Fruit fly (Drosophila melanogaster) whole organism, embryonic: ENCODE results near the gene CG31265.

ENCODE experiments used
- Adf1 ChIP-seq: fragments of 200-800 bp; sonication (Bioruptor generic); IDR thresholded peaks from 2 replicates; pipeline ENCODE4 v1.3.6; 2022; ENCODE audit warnings: missing biosample characterization, missing genetic modification characterization
- BtbVII ChIP-seq: fragments of 200-800 bp; sonication (Bioruptor generic); optimal IDR thresholded peaks from 3 replicates; lab custom pipeline; 2017; ENCODE audit warnings: missing biosample characterization, mild to moderate bottlenecking, missing genetic modification characterization
- Bteb2 ChIP-seq: fragments of 200-800 bp; sonication (Bioruptor generic); optimal IDR thresholded peaks from 2 replicates; lab custom pipeline; 2016; ENCODE audit warnings: missing biosample characterization, missing genetic modification characterization
- CG10274 ChIP-seq: fragments of 200-800 bp; sonication (Bioruptor generic); optimal IDR thresholded peaks from 3 replicates; lab custom pipeline; 2017; ENCODE audit warnings: missing biosample characterization, mild to moderate bottlenecking, missing genetic modification characterization
- CG14710 ChIP-seq: fragments of 200-800 bp; sonication (Bioruptor generic); optimal IDR thresholded peaks from 3 replicates; lab custom pipeline; 2019; ENCODE audit warnings: missing biosample characterization, mild to moderate bottlenecking, missing genetic modification characterization, moderate library complexity
- CG1603 ChIP-seq: fragments of 200-800 bp; sonication (Bioruptor generic); optimal IDR thresholded peaks from 2 replicates; lab custom pipeline; 2019; ENCODE audit warnings: missing biosample characterization, mild to moderate bottlenecking, missing genetic modification characterization, moderate library complexity
- CG17361 ChIP-seq: fragments of 200-800 bp; sonication (Bioruptor generic); IDR thresholded peaks from 3 replicates; pipeline ENCODE4 v1.3.6; 2022; ENCODE audit warnings: missing biosample characterization, missing genetic modification characterization
- CG18476 ChIP-seq: fragments of 200-800 bp; sonication (Bioruptor generic); optimal IDR thresholded peaks from 2 replicates; lab custom pipeline; 2016; ENCODE audit warnings: missing biosample characterization, mild to moderate bottlenecking, missing genetic modification characterization
- CG2678 ChIP-seq: fragments of 200-800 bp; sonication (Bioruptor generic); optimal IDR thresholded peaks from 3 replicates; lab custom pipeline; 2019; ENCODE audit warnings: missing biosample characterization, mild to moderate bottlenecking, missing genetic modification characterization, moderate library complexity
- CG31441 ChIP-seq: fragments of 200-800 bp; sonication (Bioruptor generic); IDR thresholded peaks from 2 replicates; pipeline ENCODE4 v1.3.6; 2022; ENCODE audit warnings: missing biosample characterization, missing genetic modification characterization
- CG6175 ChIP-seq: fragments of 200-800 bp; sonication (Bioruptor generic); IDR thresholded peaks from 3 replicates; pipeline ENCODE4 v1.3.6; 2022; ENCODE audit warnings: missing biosample characterization, missing genetic modification characterization
- CG7839 ChIP-seq: fragments of 200-800 bp; sonication (Bioruptor generic); optimal IDR thresholded peaks from 3 replicates; lab custom pipeline; 2018; ENCODE audit warnings: missing biosample characterization, mild to moderate bottlenecking, missing genetic modification characterization, moderate library complexity
- CG8281 ChIP-seq: fragments of 200-800 bp; sonication (Bioruptor generic); optimal IDR thresholded peaks from 2 replicates; lab custom pipeline; 2018; ENCODE audit warnings: missing biosample characterization, mild to moderate bottlenecking, missing genetic modification characterization, moderate library complexity
- CG9932 ChIP-seq: fragments of 200-800 bp; sonication (Bioruptor generic); IDR thresholded peaks from 2 replicates; pipeline ENCODE4 v1.3.6; 2022; ENCODE audit warnings: missing biosample characterization, missing genetic modification characterization
- Camta ChIP-seq: fragments of 200-800 bp; sonication (Bioruptor generic); optimal IDR thresholded peaks from 2 replicates; lab custom pipeline; 2016; ENCODE audit warnings: missing biosample characterization, missing genetic modification characterization
- Dref ChIP-seq: fragments of 200-800 bp; sonication (Bioruptor generic); IDR thresholded peaks from 2 replicates; pipeline ENCODE4 v1.3.6; 2022; ENCODE audit warnings: missing biosample characterization, missing genetic modification characterization
- Hr51 ChIP-seq, 2 experiments: fragments of 200-800 bp; sonication (Bioruptor generic); optimal IDR thresholded peaks; 2 replicates in 1 of 2; 3 replicates in 1 of 2; lab custom pipeline; 2016 to 2018; ENCODE audit warnings: missing biosample characterization in 2 of 2, missing genetic modification characterization in 2 of 2, mild to moderate bottlenecking in 1 of 2, moderate library complexity in 1 of 2
- Myb ChIP-seq: fragments of 200-800 bp; sonication (Bioruptor generic); optimal IDR thresholded peaks from 2 replicates; lab custom pipeline; 2016; ENCODE audit warnings: missing biosample characterization, missing genetic modification characterization
- Oli ChIP-seq: fragments of 200-800 bp; sonication (Bioruptor generic); optimal IDR thresholded peaks from 2 replicates; lab custom pipeline; 2018; ENCODE audit warnings: missing biosample characterization, mild to moderate bottlenecking, missing genetic modification characterization, moderate library complexity
- PHDP ChIP-seq: fragments of 200-800 bp; sonication (Bioruptor generic); optimal IDR thresholded peaks from 3 replicates; lab custom pipeline; 2018; ENCODE audit warnings: missing biosample characterization, mild to moderate bottlenecking, missing genetic modification characterization, moderate library complexity
- Pdp1 ChIP-seq, 2 experiments: fragments of 200-800 bp; sonication (Bioruptor generic); optimal IDR thresholded peaks; 3 replicates each; lab custom pipeline; 2016; ENCODE audit warnings: missing biosample characterization in 2 of 2, missing genetic modification characterization in 2 of 2, mild to moderate bottlenecking in 1 of 2, moderate library complexity in 1 of 2
- Sox102F ChIP-seq: fragments of 200-800 bp; sonication (Bioruptor generic); optimal IDR thresholded peaks from 2 replicates; lab custom pipeline; 2018; ENCODE audit warnings: missing biosample characterization, mild to moderate bottlenecking, missing genetic modification characterization, moderate library complexity
- chinmo ChIP-seq: fragments of 200-800 bp; sonication (Bioruptor generic); IDR thresholded peaks from 4 replicates; pipeline ENCODE4 v1.3.6; 2022; ENCODE audit warnings: missing biosample characterization, missing genetic modification characterization; ENCODE audit not compliant: partially characterized antibody
- crol ChIP-seq: fragments of 200-800 bp; sonication (Bioruptor generic); IDR thresholded peaks from 2 replicates; pipeline ENCODE4 v1.3.6; 2022; ENCODE audit warnings: missing biosample characterization, missing genetic modification characterization
- dmrt99B ChIP-seq: fragments of 200-800 bp; sonication (Bioruptor generic); optimal IDR thresholded peaks from 2 replicates; lab custom pipeline; 2018; ENCODE audit warnings: missing biosample characterization, mild to moderate bottlenecking, missing genetic modification characterization, moderate library complexity
- dysf ChIP-seq: fragments of 200-800 bp; sonication (Bioruptor generic); IDR thresholded peaks from 3 replicates; pipeline ENCODE4 v1.3.6; 2022; ENCODE audit warnings: missing biosample characterization, missing genetic modification characterization
- fd96Cb ChIP-seq: fragments of 200-800 bp; sonication (Bioruptor generic); optimal IDR thresholded peaks from 2 replicates; lab custom pipeline; 2018; ENCODE audit warnings: missing biosample characterization, mild to moderate bottlenecking, missing genetic modification characterization, moderate library complexity
- gem ChIP-seq: fragments of 200-800 bp; sonication (Bioruptor generic); optimal IDR thresholded peaks from 2 replicates; lab custom pipeline; 2019; ENCODE audit warnings: missing biosample characterization, mild to moderate bottlenecking, missing genetic modification characterization, moderate library complexity
- gro ChIP-seq: fragments of 200-800 bp; sonication (Bioruptor generic); optimal IDR thresholded peaks from 2 replicates; lab custom pipeline; 2016; ENCODE audit warnings: missing biosample characterization, missing genetic modification characterization
- kah ChIP-seq: fragments of 200-800 bp; sonication (Bioruptor generic); optimal IDR thresholded peaks from 2 replicates; lab custom pipeline; 2018; ENCODE audit warnings: missing biosample characterization, mild to moderate bottlenecking, missing genetic modification characterization
- lab ChIP-seq: fragments of 200-800 bp; sonication (Bioruptor generic); optimal IDR thresholded peaks from 3 replicates; lab custom pipeline; 2017; ENCODE audit warnings: missing biosample characterization, missing genetic modification characterization, mild to moderate bottlenecking, moderate library complexity, missing genetic modification reagents
- rib ChIP-seq: fragments of 200-800 bp; sonication (Bioruptor generic); IDR thresholded peaks from 2 replicates; pipeline ENCODE4 v1.3.6; 2022; ENCODE audit warnings: missing biosample characterization, missing genetic modification characterization
- sens ChIP-seq: fragments of 200-800 bp; sonication (Bioruptor generic); peaks from one replicate; lab custom pipeline; 2016; ENCODE audit warnings: missing biosample characterization, missing genetic modification characterization
- slp2 ChIP-seq: fragments of 200-800 bp; sonication (Bioruptor generic); optimal IDR thresholded peaks from 2 replicates; lab custom pipeline; 2016; ENCODE audit warnings: missing biosample characterization, missing genetic modification characterization

The CG31265 gene

dm6 chr3R:17118917-17119378, 9.1 kb upstream of the CG31265 start (continued):
- TF ChIP-seq Camta (GFP tag; lab: Kevin White, UChicago) (no peak), CG10274 (GFP tag; lab: Kevin White, UChicago) (no peak), CG18476 (GFP tag; lab: Kevin White, UChicago) (no peak), Bteb2 (GFP tag; lab: Kevin White, UChicago) (no peak), gro (GFP tag; lab: Kevin White, UChicago) (no peak), fd96Cb (no peak)

- TF ChIP-seq fd96Cb (no peak), sens (GFP tag; lab: Kevin White, UChicago) (peak; percentile 12)
Measured at dm6 chr3R:17120165-17120564, 7.8 kb upstream of the CG31265 start, which contains the start of gene CG34278. CG34278 (plus strand) TSS chr3R:17120465.

dm6 chr3R:17121277-17121676, 6.7 kb upstream of the CG31265 start, which contains the start of gene CG42779:
CG42779 (plus strand) TSS chr3R:17121577.
- TF ChIP-seq slp2 (GFP tag; lab: Kevin White, UChicago) (no peak), CG14710 (tag; lab: Kevin White, UChicago) (no peak), lab (GFP tag; lab: Kevin White, UChicago) (peak; percentile 14), kah (GFP tag; lab: Kevin White, UChicago) (no peak), Myb (GFP tag; lab: Kevin White, UChicago) (no peak)

dm6 chr3R:17122796-17123504, 5.1 kb upstream of the CG31265 start:
- TF ChIP-seq sens (GFP tag; lab: Kevin White, UChicago) = peak; percentile 5
- TF ChIP-seq CG31441 (GFP tag; lab: Robert Waterston, UW) = 0 out of 2 replicates have a peak, but pooled peaks have one; percentile 37
- no peak for TF ChIP-seq BtbVII (GFP tag; lab: Kevin White, UChicago)
- TF ChIP-seq CG8281 = peak; percentile 95
- no peak for TF ChIP-seq PHDP (tag; lab: Kevin White, UChicago)
- TF ChIP-seq Pdp1 (GFP tag; optimal IDR thresholded peaks at IDR 0.05; lab: Kevin White, UChicago) = no peak
- peak; percentile 7 for TF ChIP-seq CG7839 (tag; lab: Kevin White, UChicago)
- peak; percentile 14 for TF ChIP-seq CG2678 (tag; lab: Kevin White, UChicago)
- TF ChIP-seq gem = peak; percentile 31
- no peak for TF ChIP-seq slp2 (GFP tag; lab: Kevin White, UChicago)
- TF ChIP-seq Hr51 (GFP tag; optimal IDR thresholded peaks at IDR 0.05; lab: Kevin White, UChicago) = peak in 1 of 2 experiments; percentile 40
- TF ChIP-seq Sox102F (GFP tag; lab: Kevin White, UChicago) = peak; percentile 18
- TF ChIP-seq dmrt99B = peak; percentile 27
- TF ChIP-seq chinmo = peak; percentile 88; the same call in 3 of the 4 replicates
- 0 out of 3 replicates have a peak, but pooled peaks have one; percentile 10 for TF ChIP-seq dysf (GFP tag; lab: Robert Waterston, UW)
- TF ChIP-seq Dref (GFP tag; lab: Robert Waterston, UW) = no peak
- TF ChIP-seq crol (GFP tag; lab: Robert Waterston, UW) = peak; percentile 91
- TF ChIP-seq CG9932 (GFP tag; lab: Robert Waterston, UW) = no peak
- peak; percentile 73 for TF ChIP-seq Adf1
- peak; percentile 87 for TF ChIP-seq CG6175 (GFP tag; lab: Robert Waterston, UW)
- no peak for TF ChIP-seq CG1603 (tag; lab: Kevin White, UChicago)
- TF ChIP-seq rib (GFP tag; lab: Robert Waterston, UW) = peak; percentile 24; the same call in 1 of the 2 replicates
- TF ChIP-seq CG17361 (GFP tag; lab: Robert Waterston, UW) = 0 out of 3 replicates have a peak, but pooled peaks have one; percentile 14
- TF ChIP-seq Oli (tag; lab: Kevin White, UChicago) = no peak
